Fruit fly (Drosophila melanogaster) whole organism, adult: Measurements from ENCODE around the gene Rbbp5.

ENCODE experiments used
- CG11617 ChIP-seq: fragments of 200-800 bp; sonication (Bioruptor generic); optimal IDR thresholded peaks from 2 replicates; lab custom pipeline; 2017; ENCODE audit warnings: mild to moderate bottlenecking, missing biosample characterization, missing genetic modification reagents, missing genetic modification characterization
- CG14711 ChIP-seq: fragments of 200-800 bp; sonication (Bioruptor generic); optimal IDR thresholded peaks from 2 replicates; lab custom pipeline; 2018; ENCODE audit warnings: missing biosample characterization, mild to moderate bottlenecking, missing genetic modification characterization, moderate library complexity
- CG1620 ChIP-seq: fragments of 200-800 bp; sonication (Bioruptor generic); optimal IDR thresholded peaks from 2 replicates; lab custom pipeline; 2016; ENCODE audit warnings: missing biosample characterization, missing genetic modification characterization
- CG33017 ChIP-seq: fragments of 200-800 bp; sonication (Bioruptor generic); optimal IDR thresholded peaks from 2 replicates; lab custom pipeline; 2018; ENCODE audit warnings: missing biosample characterization, mild to moderate bottlenecking, missing genetic modification characterization, moderate library complexity
- CG7045 ChIP-seq: fragments of 200-800 bp; sonication (Bioruptor generic); optimal IDR thresholded peaks from 2 replicates; lab custom pipeline; 2017; ENCODE audit warnings: missing biosample characterization, mild to moderate bottlenecking, missing genetic modification characterization
- Crg-1 ChIP-seq: fragments of 200-800 bp; sonication (Bioruptor generic); optimal IDR thresholded peaks from 2 replicates; lab custom pipeline; 2016; ENCODE audit warnings: missing biosample characterization, missing genetic modification characterization
- cic ChIP-seq: fragments of 200-800 bp; sonication (Bioruptor generic); optimal IDR thresholded peaks from 2 replicates; lab custom pipeline; 2017; ENCODE audit warnings: missing biosample characterization, mild to moderate bottlenecking, missing genetic modification characterization, moderate library complexity
- kay ChIP-seq: fragments of 200-800 bp; sonication (Bioruptor generic); peaks from one replicate; lab custom pipeline; 2016; ENCODE audit warnings: missing biosample characterization, missing genetic modification characterization, borderline replicate concordance

DNA sequence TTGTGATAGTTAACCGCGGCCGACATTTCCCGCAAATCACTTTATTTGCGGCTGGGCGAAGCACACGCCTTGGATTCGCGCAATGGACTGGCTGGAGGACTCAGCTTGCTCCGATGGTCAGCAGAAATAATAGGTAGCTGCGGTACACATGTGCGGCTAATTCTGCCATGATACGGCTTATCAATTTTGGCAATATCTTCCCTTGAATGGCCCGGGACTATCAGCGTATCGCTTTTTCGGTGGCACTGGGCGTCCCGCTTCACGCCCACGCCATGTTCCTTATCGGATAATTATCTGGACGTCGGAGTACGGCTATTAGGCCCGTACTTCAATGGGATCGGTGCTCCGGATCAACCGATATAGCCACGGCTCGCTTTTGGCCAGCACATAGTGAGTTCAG lies 18.3 kb upstream of the Rbbp5 start:
- TF ChIP-seq CG11617 (GFP tag; lab: Kevin White, UChicago) (no peak), kay (GFP tag; lab: Kevin White, UChicago) (no peak), CG33017 (no peak), cic (no peak), CG1620 (GFP tag; lab: Kevin White, UChicago) (no peak), CG7045 (no peak), CG14711 (tag; lab: Kevin White, UChicago) (no peak), Crg-1 (GFP tag; lab: Kevin White, UChicago) (no peak)
